Fruit fly (Drosophila melanogaster) S2 (cell line): ENCODE data around the gene tfc.

Source experiments
- CG8478 ChIP-seq: fragments of >200 bp; optimal IDR thresholded peaks from 2 replicates; lab custom pipeline; 2018
- CTCF ChIP-seq, 2 experiments: fragments of >200 bp; optimal IDR thresholded peaks; 2 replicates each; lab custom pipeline; 2018

DNA sequence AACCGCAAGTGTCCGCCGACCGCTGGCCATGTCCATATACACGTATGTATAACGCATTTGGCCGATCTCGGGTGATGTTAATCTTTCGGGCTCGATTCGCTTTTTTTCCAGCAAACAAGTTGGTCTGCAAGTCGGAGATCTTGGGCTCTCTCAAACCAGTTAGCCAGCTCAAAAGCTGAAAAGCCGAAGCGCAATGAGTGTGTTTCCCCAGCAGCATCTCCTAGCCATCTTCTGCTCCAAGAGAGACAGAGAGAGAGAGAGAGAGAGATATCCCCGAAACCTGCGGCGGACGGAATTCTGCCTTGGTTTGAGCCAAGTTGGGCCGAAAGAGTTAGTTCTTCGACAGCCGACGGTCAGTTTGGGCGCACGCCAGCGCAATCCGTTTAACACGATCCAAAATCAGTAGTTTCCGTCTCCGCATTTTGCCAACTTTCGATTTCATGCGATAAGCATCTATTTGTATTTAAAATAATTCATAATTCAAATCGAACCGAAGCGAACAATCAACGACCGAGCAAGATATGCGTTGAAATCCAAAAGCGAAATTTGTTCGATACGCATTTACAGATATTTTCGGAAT lies 9.3 kb downstream of the tfc start:
- TF ChIP-seq CG8478 (no peak), CTCF (optimal IDR thresholded peaks at IDR 0.05; lab: Kevin White, UChicago) (no peak)
